Fruit fly (Drosophila melanogaster): Measurements from ENCODE around the gene CG33203.

DNA sequence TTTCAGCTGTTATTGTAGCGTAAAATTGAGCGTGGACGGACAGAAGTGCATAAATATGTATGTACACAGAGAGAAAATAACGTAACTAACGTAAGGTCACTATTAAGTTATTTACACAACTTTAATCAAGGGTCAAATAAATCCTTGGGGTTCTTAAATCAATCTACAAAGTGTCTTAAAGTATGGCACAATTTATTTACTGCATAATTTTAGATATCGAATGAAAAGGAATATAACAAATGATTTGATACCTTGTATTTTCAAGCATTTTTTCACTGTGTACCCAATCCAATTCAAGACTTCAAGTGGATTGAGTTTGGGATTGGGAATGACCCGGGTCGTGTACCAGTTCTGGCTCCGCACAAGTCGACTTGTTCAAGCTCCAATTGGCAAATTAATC, 45.5 kb downstream of the CG33203 start:
- TF ChIP-seq gl (tag; optimal IDR thresholded peaks at IDR 0.05), result no peak
- no peak for TF ChIP-seq CG14655 (GFP tag; optimal IDR thresholded peaks at IDR 0.05)
- TF ChIP-seq CG10348 (GFP tag; IDR thresholded peaks at IDR 0.05), result no peak
- TF ChIP-seq CG12605 (GFP tag; IDR thresholded peaks at IDR 0.05), result no peak
- TF ChIP-seq CG34367 (tag; optimal IDR thresholded peaks at IDR 0.05), result no peak
- TF ChIP-seq rn (GFP tag; IDR thresholded peaks at IDR 0.05), result no peak
- TF ChIP-seq CG8301 (tag; optimal IDR thresholded peaks at IDR 0.05), result peak; percentile 70
- no peak for TF ChIP-seq D1 (tag; optimal IDR thresholded peaks at IDR 0.05)
- no peak for TF ChIP-seq Pif1A (GFP tag; optimal IDR thresholded peaks at IDR 0.05)
- TF ChIP-seq CG32121 (GFP tag; IDR thresholded peaks at IDR 0.05), result peak; percentile 29; the same call in 1 of the 2 replicates
- TF ChIP-seq fd96Ca (GFP tag; IDR thresholded peaks at IDR 0.05), result no peak
- TF ChIP-seq CG17806 (tag; optimal IDR thresholded peaks at IDR 0.05), result peak; percentile 13
- TF ChIP-seq CG4496 (GFP tag; IDR thresholded peaks at IDR 0.05), result peak; percentile 34; the same call in 1 of the 3 replicates

All from whole organism, pupa.